Fruit fly (Drosophila melanogaster) whole organism, wandering third instar larva: ENCODE data around the gene CG43954.

ENCODE experiments used
- Abd-B ChIP-seq: fragments of >200 bp; optimal IDR thresholded peaks from 2 replicates; lab custom pipeline; 2017; ENCODE audit warnings: missing biosample characterization, missing genetic modification characterization
- CG32264 ChIP-seq: fragments of 200-800 bp; sonication (Bioruptor generic); optimal IDR thresholded peaks from 2 replicates; lab custom pipeline; 2016; ENCODE audit warnings: missing biosample characterization, missing genetic modification characterization
- CG9705 ChIP-seq: fragments of 200-800 bp; sonication (Bioruptor generic); optimal IDR thresholded peaks from 2 replicates; lab custom pipeline; 2018; ENCODE audit warnings: missing biosample characterization, mild to moderate bottlenecking, missing genetic modification characterization
- CrebA ChIP-seq: fragments of 200-800 bp; sonication (Bioruptor generic); optimal IDR thresholded peaks from 2 replicates; lab custom pipeline; 2016; ENCODE audit warnings: missing biosample characterization, mild to moderate bottlenecking, missing genetic modification characterization, borderline replicate concordance
- Dfd ChIP-seq: fragments of >200 bp; optimal IDR thresholded peaks from 2 replicates; lab custom pipeline; 2017; ENCODE audit warnings: missing biosample characterization, missing genetic modification characterization
- Dif ChIP-seq: fragments of 200-275, 200-300 bp; sonication (Bioruptor generic); optimal IDR thresholded peaks from 2 replicates; lab custom pipeline; 2018; ENCODE audit warnings: missing biosample characterization, missing genetic modification characterization; ENCODE audit not compliant: partially characterized antibody
- GATAd ChIP-seq: sonication (Bioruptor generic); optimal IDR thresholded peaks from 2 replicates; lab custom pipeline; 2016; ENCODE audit warnings: missing biosample characterization, missing genetic modification characterization
- HLH106 ChIP-seq: fragments of 200-800 bp; optimal IDR thresholded peaks from 3 replicates; lab custom pipeline; 2019; ENCODE audit warnings: missing biosample characterization, mild to moderate bottlenecking, missing genetic modification characterization, moderate library complexity
- Hnf4 ChIP-seq: fragments of 200-800 bp; sonication (Bioruptor generic); optimal IDR thresholded peaks from 2 replicates; lab custom pipeline; 2016; ENCODE audit warnings: missing biosample characterization, mild to moderate bottlenecking, missing genetic modification characterization
- Hr78 ChIP-seq: fragments of >200 bp; optimal IDR thresholded peaks from 2 replicates; lab custom pipeline; 2017; ENCODE audit warnings: missing biosample characterization, missing genetic modification characterization
- Hr83 ChIP-seq: fragments of 200-300 bp; sonication (Bioruptor generic); optimal IDR thresholded peaks from 2 replicates; lab custom pipeline; 2016; ENCODE audit warnings: missing biosample characterization, mild to moderate bottlenecking, missing genetic modification characterization, moderate library complexity; ENCODE audit not compliant: poor library complexity, severe bottlenecking
- Jra ChIP-seq: sonication (Bioruptor generic); optimal IDR thresholded peaks from 2 replicates; lab custom pipeline; 2016; ENCODE audit warnings: missing biosample characterization, missing genetic modification characterization
- Mio ChIP-seq: sonication (Bioruptor generic); optimal IDR thresholded peaks from 2 replicates; lab custom pipeline; 2016; ENCODE audit warnings: missing biosample characterization, missing genetic modification characterization
- Myc ChIP-seq: fragments of >200 bp; optimal IDR thresholded peaks from 2 replicates; lab custom pipeline; 2017
- N ChIP-seq: fragments of >200 bp; optimal IDR thresholded peaks from 2 replicates; lab custom pipeline; 2018; ENCODE audit warnings: missing biosample characterization, missing external identifiers, missing genetic modification characterization
- OdsH ChIP-seq: fragments of 200-800 bp; sonication (Bioruptor generic); optimal IDR thresholded peaks from 2 replicates; lab custom pipeline; 2016; ENCODE audit warnings: missing biosample characterization, mild to moderate bottlenecking, missing genetic modification characterization
- Rel ChIP-seq, 2 experiments: fragments of 200-800 bp; sonication (Bioruptor generic) in 1 of 2; optimal IDR thresholded peaks; 2 replicates in 1 of 2; 3 replicates in 1 of 2; lab custom pipeline; 2016 to 2019; ENCODE audit warnings: mild to moderate bottlenecking in 2 of 2, missing biosample characterization in 2 of 2, missing genetic modification characterization in 2 of 2, moderate library complexity in 1 of 2
- Sp1 ChIP-seq: fragments of 200-800 bp; sonication (Bioruptor generic); optimal IDR thresholded peaks from 3 replicates; lab custom pipeline; 2019; ENCODE audit warnings: missing biosample characterization, mild to moderate bottlenecking, missing genetic modification characterization, moderate library complexity
- Vsx2 ChIP-seq: fragments of 200-300, 225-300 bp; sonication (Bioruptor generic); optimal IDR thresholded peaks from 2 replicates; lab custom pipeline; 2018; ENCODE audit warnings: missing biosample characterization, missing genetic modification characterization; ENCODE audit not compliant: partially characterized antibody
- br ChIP-seq: fragments of 200-800 bp; sonication (Bioruptor generic); optimal IDR thresholded peaks from 2 replicates; lab custom pipeline; 2016; ENCODE audit warnings: missing biosample characterization, missing genetic modification characterization
- brk ChIP-seq: fragments of 200-800 bp; sonication (Bioruptor generic); optimal IDR thresholded peaks from 2 replicates; lab custom pipeline; 2016; ENCODE audit warnings: missing biosample characterization, mild to moderate bottlenecking, missing genetic modification characterization
- dl ChIP-seq, 2 experiments: fragments of 175-275, 200-275 bp in 1 of 2; fragments of 200-275 bp in 1 of 2; sonication (Bioruptor generic); optimal IDR thresholded peaks; lab custom pipeline; 2018; ENCODE audit warnings: mild to moderate bottlenecking in 2 of 2, missing biosample characterization in 2 of 2, missing genetic modification characterization in 2 of 2, moderate library complexity in 2 of 2; ENCODE audit not compliant: partially characterized antibody in 2 of 2, insufficient read depth in 1 of 2
- dmrt93B ChIP-seq: fragments of 200-800 bp; sonication (Bioruptor generic); optimal IDR thresholded peaks from 2 replicates; lab custom pipeline; 2018; ENCODE audit warnings: missing biosample characterization, mild to moderate bottlenecking, missing genetic modification characterization
- dsf ChIP-seq: sonication (Bioruptor generic); optimal IDR thresholded peaks from 2 replicates; lab custom pipeline; 2016; ENCODE audit warnings: missing biosample characterization, missing genetic modification characterization, borderline replicate concordance
- ey ChIP-seq: fragments of 200-800 bp; sonication (Bioruptor generic); optimal IDR thresholded peaks from 2 replicates; lab custom pipeline; 2016; ENCODE audit warnings: missing biosample characterization, missing genetic modification characterization
- foxo ChIP-seq, 2 experiments: fragments of 200-800 bp; sonication (Bioruptor generic); optimal IDR thresholded peaks; 2 replicates in 1 of 2; 3 replicates in 1 of 2; lab custom pipeline; 2016 to 2017; ENCODE audit warnings: missing biosample characterization in 2 of 2, missing genetic modification characterization in 2 of 2
- fru ChIP-seq: fragments of 200-800 bp; sonication (Bioruptor generic); optimal IDR thresholded peaks from 3 replicates; lab custom pipeline; 2016; ENCODE audit warnings: missing biosample characterization, mild to moderate bottlenecking, missing genetic modification characterization
- h ChIP-seq: fragments of 200-800 bp; sonication (Bioruptor generic); optimal IDR thresholded peaks from 3 replicates; lab custom pipeline; 2016; ENCODE audit warnings: missing biosample characterization, mild to moderate bottlenecking, missing genetic modification characterization
- jim ChIP-seq: fragments of 175-275, 200-325 bp; sonication (Bioruptor generic); optimal IDR thresholded peaks from 2 replicates; lab custom pipeline; 2016; ENCODE audit warnings: missing biosample characterization, mild to moderate bottlenecking, missing genetic modification characterization
- lola ChIP-seq: fragments of >200 bp; optimal IDR thresholded peaks from 2 replicates; lab custom pipeline; 2017; ENCODE audit warnings: missing biosample characterization, missing genetic modification characterization
- pan ChIP-seq: fragments of >200 bp; optimal IDR thresholded peaks from 2 replicates; lab custom pipeline; 2017
- psq ChIP-seq: fragments of 200-800 bp; sonication (Bioruptor generic); optimal IDR thresholded peaks from 3 replicates; lab custom pipeline; 2017; ENCODE audit warnings: missing biosample characterization, mild to moderate bottlenecking, missing genetic modification characterization, moderate library complexity
- rgr ChIP-seq: fragments of 200-800 bp; sonication (Bioruptor generic); optimal IDR thresholded peaks from 3 replicates; lab custom pipeline; 2016; ENCODE audit warnings: missing biosample characterization, mild to moderate bottlenecking, missing genetic modification characterization
- sage ChIP-seq: fragments of 200-800 bp; sonication (Bioruptor generic); optimal IDR thresholded peaks from 2 replicates; lab custom pipeline; 2016; ENCODE audit warnings: missing biosample characterization, mild to moderate bottlenecking, missing genetic modification characterization
- sv ChIP-seq: fragments of 200-800 bp; sonication (Bioruptor generic); optimal IDR thresholded peaks from 3 replicates; lab custom pipeline; 2016; ENCODE audit warnings: missing biosample characterization, missing genetic modification characterization
- tai ChIP-seq: sonication (Bioruptor generic); optimal IDR thresholded peaks from 2 replicates; lab custom pipeline; 2016; ENCODE audit warnings: missing biosample characterization, missing genetic modification characterization
- usp ChIP-seq: fragments of >200 bp; optimal IDR thresholded peaks from 2 replicates; lab custom pipeline; 2017; ENCODE audit warnings: missing biosample characterization, missing genetic modification characterization
- woc ChIP-seq: sonication (Bioruptor generic); optimal IDR thresholded peaks from 2 replicates; lab custom pipeline; 2016; ENCODE audit warnings: missing biosample characterization, mild to moderate bottlenecking, missing genetic modification characterization

CG43954 gene

dm6 chr3L:16710258-16711020 is 1.0 kb downstream of the CG43954 start:
- peak; percentile 17 for TF ChIP-seq ey (GFP tag; lab: Kevin White, UChicago)
- peak; percentile 24 for TF ChIP-seq dmrt93B (GFP tag; lab: Kevin White, UChicago)
- TF ChIP-seq Dif (GFP tag; lab: Kevin White, UChicago), result no peak
- no peak for TF ChIP-seq dl (GFP tag; optimal IDR thresholded peaks at IDR 0.05; lab: Kevin White, UChicago; ENCODE audit: insufficient read depth in 1 of 2, partially characterized antibody in 2 of 2)
- TF ChIP-seq lola, result no peak
- TF ChIP-seq dsf (GFP tag; lab: Kevin White, UChicago), result no peak
- no peak for TF ChIP-seq brk (GFP tag; lab: Kevin White, UChicago)
- no peak for TF ChIP-seq CrebA (GFP tag; lab: Kevin White, UChicago)
- no peak for TF ChIP-seq usp (GFP tag; lab: Kevin White, UChicago)
- no peak for TF ChIP-seq Jra (GFP tag; lab: Kevin White, UChicago)
- no peak for TF ChIP-seq sage (GFP tag; lab: Kevin White, UChicago)
- TF ChIP-seq br (GFP tag; lab: Kevin White, UChicago), result no peak
- TF ChIP-seq Dfd (GFP tag; lab: Kevin White, UChicago), result no peak
- peak; percentile 17 for TF ChIP-seq h
- TF ChIP-seq CG9705, result peak; percentile 4
- peak; percentile 27 for TF ChIP-seq rgr (GFP tag; lab: Kevin White, UChicago)
- TF ChIP-seq HLH106 (tag; lab: Kevin White, UChicago), result peak; percentile 71
- no peak for TF ChIP-seq Hr78 (GFP tag; lab: Kevin White, UChicago)
- no peak for TF ChIP-seq tai
- TF ChIP-seq Hnf4 (GFP tag; lab: Kevin White, UChicago), result no peak
- no peak for TF ChIP-seq Mio (GFP tag; lab: Kevin White, UChicago)
- TF ChIP-seq Sp1 (GFP tag; lab: Kevin White, UChicago), result peak; percentile 48
- no peak for TF ChIP-seq jim (GFP tag; lab: Kevin White, UChicago)
- TF ChIP-seq Vsx2 (GFP tag; lab: Kevin White, UChicago), result no peak
- TF ChIP-seq pan (lab: Kevin White, UChicago), result no peak
- TF ChIP-seq CG32264 (GFP tag; lab: Kevin White, UChicago), result no peak
- TF ChIP-seq Rel (GFP tag; optimal IDR thresholded peaks at IDR 0.05; lab: Kevin White, UChicago), result no peak
- no peak for TF ChIP-seq Rel (tag; optimal IDR thresholded peaks at IDR 0.05; lab: Kevin White, UChicago)
- TF ChIP-seq N, result no peak
- TF ChIP-seq OdsH (GFP tag; lab: Kevin White, UChicago), result peak; percentile 21
- TF ChIP-seq woc (GFP tag; lab: Kevin White, UChicago), result no peak
- peak; percentile 24 for TF ChIP-seq psq
- TF ChIP-seq Hr83 (GFP tag; lab: Kevin White, UChicago), result no peak
- TF ChIP-seq fru, result peak; percentile 24
- no peak for TF ChIP-seq Myc (lab: Kevin White, UChicago)
- no peak for TF ChIP-seq GATAd (GFP tag; lab: Kevin White, UChicago)
- peak in 1 of 2 experiments; percentile 65 for TF ChIP-seq foxo (GFP tag; optimal IDR thresholded peaks at IDR 0.05; lab: Kevin White, UChicago)
- no peak for TF ChIP-seq Abd-B (GFP tag; lab: Kevin White, UChicago)
- TF ChIP-seq sv, result no peak

DNA sequence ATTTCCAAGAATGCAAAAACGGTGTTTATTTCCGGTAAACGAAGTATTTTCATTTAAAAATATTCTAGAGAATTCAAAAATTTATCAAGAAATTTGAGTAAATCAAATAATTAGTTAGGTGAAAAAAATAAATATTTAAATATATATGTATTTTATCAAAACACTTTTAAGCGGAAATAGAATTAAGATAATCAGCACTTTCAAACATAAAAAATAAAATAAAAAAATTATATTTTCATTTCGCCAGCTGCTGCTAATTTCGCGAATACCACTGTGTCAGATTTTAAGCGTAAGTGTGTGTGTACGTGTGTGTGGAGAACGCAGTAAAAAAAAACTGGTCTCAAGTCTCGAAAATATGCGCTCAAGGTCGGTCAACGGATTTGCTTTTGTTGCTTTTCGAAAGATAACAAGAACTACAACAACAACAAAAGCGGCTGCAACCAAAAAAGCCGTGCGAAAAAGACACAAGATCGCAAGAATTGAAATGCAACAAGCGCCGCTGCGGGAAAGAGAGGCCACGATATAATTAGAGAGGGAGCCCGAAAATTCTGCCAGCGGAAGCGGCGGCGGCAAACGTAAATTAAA is 1.7 kb downstream of the CG43954 start:
- TF ChIP-seq Hnf4 (GFP tag; lab: Kevin White, UChicago) (peak; percentile 48), brk (GFP tag; lab: Kevin White, UChicago) (peak; percentile 10), woc (GFP tag; lab: Kevin White, UChicago) (peak; percentile 16), sage (GFP tag; lab: Kevin White, UChicago) (peak; percentile 13), CrebA (GFP tag; lab: Kevin White, UChicago) (no peak), HLH106 (tag; lab: Kevin White, UChicago) (peak; percentile 43), usp (GFP tag; lab: Kevin White, UChicago) (no peak), rgr (GFP tag; lab: Kevin White, UChicago) (peak; percentile 22), jim (GFP tag; lab: Kevin White, UChicago) (peak; percentile 40), psq (no peak), OdsH (GFP tag; lab: Kevin White, UChicago) (peak; percentile 1), Hr78 (GFP tag; lab: Kevin White, UChicago) (no peak)
- TF ChIP-seq, all 38 proteins: peak for 8
